Worm (Caenorhabditis elegans) whole organism, late embryonic: ENCODE data around the gene W09D6.4.
A peak's percentile ranks its signal among the peaks of the same experiment; 100 is the strongest.

Experiments used
- F13H6.1 ChIP-seq: sonication (generic microtip); optimal IDR thresholded peaks from 2 replicates; lab custom pipeline; 2016; ENCODE audit warnings: missing genetic modification characterization, missing compliant biosample characterization
- K02D7.2 ChIP-seq: sonication (generic microtip); optimal IDR thresholded peaks from 2 replicates; lab custom pipeline; 2017; ENCODE audit warnings: mild to moderate bottlenecking, missing genetic modification characterization, missing compliant biosample characterization
- ahr-1 ChIP-seq: sonication (generic microtip); optimal IDR thresholded peaks from 2 replicates; lab custom pipeline; 2016; ENCODE audit warnings: missing genetic modification characterization, missing compliant biosample characterization
- ceh-18 ChIP-seq: sonication (generic microtip); optimal IDR thresholded peaks from 2 replicates; lab custom pipeline; 2016; ENCODE audit warnings: missing genetic modification characterization, missing compliant biosample characterization
- ceh-2 ChIP-seq: sonication (generic microtip); optimal IDR thresholded peaks from 2 replicates; lab custom pipeline; 2016; ENCODE audit warnings: missing genotype, missing genetic modification characterization, missing compliant biosample characterization
- ceh-22 ChIP-seq: sonication (generic microtip); optimal IDR thresholded peaks from 2 replicates; lab custom pipeline; 2017; ENCODE audit warnings: missing biosample characterization, missing genetic modification characterization
- ceh-24 ChIP-seq: sonication (generic microtip); optimal IDR thresholded peaks from 2 replicates; lab custom pipeline; 2016; ENCODE audit warnings: mild to moderate bottlenecking, missing genetic modification characterization, missing compliant biosample characterization
- ceh-30 ChIP-seq: fragments of 150-350 bp; optimal IDR thresholded peaks from 2 replicates; lab custom pipeline; 2014; ENCODE audit warnings: missing biosample characterization, missing genetic modification characterization
- ceh-31 ChIP-seq: sonication (generic microtip); optimal IDR thresholded peaks from 2 replicates; lab custom pipeline; 2016; ENCODE audit warnings: missing genetic modification characterization, missing compliant biosample characterization
- ceh-48 ChIP-seq: sonication (generic microtip); optimal IDR thresholded peaks from 2 replicates; lab custom pipeline; 2016; ENCODE audit warnings: missing genetic modification characterization, inconsistent platforms, missing compliant biosample characterization
- ceh-6 ChIP-seq: fragments of 200-800 bp; sonication (Bioruptor generic); optimal IDR thresholded peaks from 2 replicates; lab custom pipeline; 2018; ENCODE audit warnings: mild to moderate bottlenecking, missing genetic modification characterization, missing compliant biosample characterization
- ceh-9 ChIP-seq: sonication (generic microtip); optimal IDR thresholded peaks from 2 replicates; lab custom pipeline; 2016; ENCODE audit warnings: mild to moderate bottlenecking, missing genetic modification characterization, inconsistent platforms, missing compliant biosample characterization
- dve-1 ChIP-seq: sonication (generic microtip); optimal IDR thresholded peaks from 2 replicates; lab custom pipeline; 2017; ENCODE audit warnings: antibody characterized with exemption, mild to moderate bottlenecking, missing genetic modification characterization, missing compliant biosample characterization
- eyg-1 ChIP-seq: sonication (generic microtip); optimal IDR thresholded peaks from 2 replicates; lab custom pipeline; 2016; ENCODE audit warnings: missing genotype, missing genetic modification characterization, missing compliant biosample characterization
- fax-1 ChIP-seq: sonication (generic microtip); optimal IDR thresholded peaks from 2 replicates; lab custom pipeline; 2016; ENCODE audit warnings: missing genotype, missing genetic modification characterization, missing compliant biosample characterization
- fkh-10 ChIP-seq: fragments of 150-350 bp; optimal IDR thresholded peaks from 2 replicates; lab custom pipeline; 2014; ENCODE audit warnings: missing biosample characterization, missing genetic modification reagents, missing genetic modification characterization
- hlh-13 ChIP-seq: fragments of 200-800 bp; sonication (Bioruptor generic); optimal IDR thresholded peaks from 2 replicates; lab custom pipeline; 2018; ENCODE audit warnings: mild to moderate bottlenecking, missing genetic modification characterization, missing compliant biosample characterization
- hlh-6 ChIP-seq: sonication (generic microtip); optimal IDR thresholded peaks from 2 replicates; lab custom pipeline; 2016; ENCODE audit warnings: missing genotype, missing genetic modification characterization, missing compliant biosample characterization
- hlh-8 ChIP-seq: sonication (generic microtip); optimal IDR thresholded peaks from 2 replicates; lab custom pipeline; 2016; ENCODE audit warnings: missing genotype, missing genetic modification characterization, missing compliant biosample characterization
- madf-2 ChIP-seq: sonication (generic microtip); optimal IDR thresholded peaks from 2 replicates; lab custom pipeline; 2017; ENCODE audit warnings: missing genetic modification characterization, missing compliant biosample characterization
- mec-3 ChIP-seq: sonication (generic microtip); optimal IDR thresholded peaks from 2 replicates; lab custom pipeline; 2016; ENCODE audit warnings: borderline replicate concordance, missing genetic modification characterization, missing compliant biosample characterization
- nfya-1 ChIP-seq: sonication (generic microtip); optimal IDR thresholded peaks from 2 replicates; lab custom pipeline; 2017; ENCODE audit warnings: missing genetic modification characterization, mild to moderate bottlenecking, missing compliant biosample characterization, antibody characterized with exemption, moderate library complexity
- npax-4 ChIP-seq: sonication (generic microtip); optimal IDR thresholded peaks from 2 replicates; lab custom pipeline; 2016; ENCODE audit warnings: missing genetic modification characterization, missing compliant biosample characterization
- odd-2 ChIP-seq: sonication (generic microtip); optimal IDR thresholded peaks from 2 replicates; lab custom pipeline; 2017; ENCODE audit warnings: antibody characterized with exemption, mild to moderate bottlenecking, missing genetic modification characterization, missing compliant biosample characterization
- pax-1 ChIP-seq: fragments of 150-350 bp; optimal IDR thresholded peaks from 2 replicates; lab custom pipeline; 2014; ENCODE audit warnings: missing biosample characterization, missing genetic modification characterization
- pha-2 ChIP-seq: sonication (generic microtip); optimal IDR thresholded peaks from 2 replicates; lab custom pipeline; 2017; ENCODE audit warnings: mild to moderate bottlenecking, missing genetic modification characterization, missing compliant biosample characterization
- pha-4 ChIP-seq: fragments of 150-350 bp; optimal IDR thresholded peaks from 2 replicates; lab custom pipeline; 2018; ENCODE audit warnings: missing biosample characterization, missing genetic modification reagents, missing genetic modification characterization
- pqm-1 ChIP-seq: sonication (generic microtip); optimal IDR thresholded peaks from 2 replicates; lab custom pipeline; 2016; ENCODE audit warnings: missing genetic modification characterization, missing compliant biosample characterization
- pros-1 ChIP-seq: fragments of 150-350 bp; optimal IDR thresholded peaks from 2 replicates; lab custom pipeline; 2014; ENCODE audit warnings: missing biosample characterization, missing genetic modification reagents, missing genetic modification characterization
- ref-2 ChIP-seq: sonication (generic microtip); optimal IDR thresholded peaks from 2 replicates; lab custom pipeline; 2016; ENCODE audit warnings: missing genetic modification characterization, missing compliant biosample characterization
- sdc-2 ChIP-seq: sonication (generic microtip); optimal IDR thresholded peaks from 2 replicates; lab custom pipeline; 2016; ENCODE audit warnings: missing genotype, missing genetic modification characterization, missing compliant biosample characterization
- sox-4 ChIP-seq: sonication (generic microtip); optimal IDR thresholded peaks from 2 replicates; lab custom pipeline; 2017; ENCODE audit warnings: mild to moderate bottlenecking, missing genetic modification characterization, inconsistent platforms, missing compliant biosample characterization
- syd-9 ChIP-seq: sonication (generic microtip); optimal IDR thresholded peaks from 2 replicates; lab custom pipeline; 2016; ENCODE audit warnings: mild to moderate bottlenecking, missing genetic modification characterization, moderate library complexity, missing compliant biosample characterization
- tbx-2 ChIP-seq: sonication (generic microtip); optimal IDR thresholded peaks from 2 replicates; lab custom pipeline; 2016; ENCODE audit warnings: missing genetic modification characterization, missing compliant biosample characterization
- tbx-7 ChIP-seq: sonication (generic microtip); optimal IDR thresholded peaks from 2 replicates; lab custom pipeline; 2016; ENCODE audit warnings: missing genotype, missing genetic modification characterization, missing compliant biosample characterization
- unc-42 ChIP-seq: sonication (generic microtip); optimal IDR thresholded peaks from 2 replicates; lab custom pipeline; 2016; ENCODE audit warnings: missing genotype, missing genetic modification characterization, missing compliant biosample characterization
- unc-55 ChIP-seq: sonication (generic microtip); optimal IDR thresholded peaks from 2 replicates; lab custom pipeline; 2017; ENCODE audit warnings: missing biosample characterization, missing genetic modification reagents, missing genetic modification characterization

W09D6.4 gene

ce11 chrIII:11039250-11039649 is 40.3 kb upstream of the W09D6.4 start:
- TF ChIP-seq ceh-2 (tag; lab: Kevin White, UChicago) (no peak), pax-1 (tag; lab: Kevin White, UChicago) (no peak), unc-42 (tag; lab: Kevin White, UChicago) (peak; percentile 26), tbx-2 (tag; lab: Kevin White, UChicago) (peak; percentile 25), nfya-1 (peak; percentile 30), ceh-31 (tag; lab: Kevin White, UChicago) (peak; percentile 5)

ce11 chrIII:11040606-11041005 is 38.9 kb upstream of the W09D6.4 start:
- TF ChIP-seq hlh-13 (GFP tag; lab: Kevin White, UChicago) (no peak), ceh-18 (tag; lab: Kevin White, UChicago) (no peak), madf-2 (tag; lab: Kevin White, UChicago) (no peak), hlh-6 (tag; lab: Kevin White, UChicago) (no peak), ceh-31 (tag; lab: Kevin White, UChicago) (no peak), pqm-1 (tag; lab: Kevin White, UChicago) (no peak), npax-4 (tag; lab: Kevin White, UChicago) (no peak), ceh-24 (no peak), ref-2 (tag; lab: Kevin White, UChicago) (no peak), pros-1 (tag; lab: Kevin White, UChicago) (no peak), F13H6.1 (tag; lab: Kevin White, UChicago) (no peak), ceh-30 (tag; lab: Kevin White, UChicago) (no peak)

DNA sequence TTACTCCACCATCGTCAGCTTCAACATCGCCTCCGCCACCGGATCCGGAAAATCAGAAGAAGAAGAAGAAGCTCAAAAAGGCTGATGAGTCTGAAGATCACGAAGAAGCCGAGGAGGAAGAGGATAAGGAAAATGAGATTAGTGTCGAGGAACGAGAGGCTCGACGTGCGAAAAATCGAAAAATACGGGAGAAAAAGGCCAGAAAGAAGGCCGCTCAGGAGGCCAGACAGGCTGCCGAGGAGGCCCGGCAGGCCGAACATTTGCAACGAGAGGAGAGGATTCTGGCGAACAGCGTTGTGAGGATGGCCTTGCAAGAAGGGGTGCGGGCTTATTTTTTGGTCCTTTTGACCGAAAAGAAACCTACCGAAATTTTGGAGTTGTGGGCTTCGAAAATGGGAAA is 34.3 kb upstream of the W09D6.4 start:
- TF ChIP-seq syd-9 (tag; lab: Kevin White, UChicago) (no peak), ahr-1 (tag; lab: Kevin White, UChicago) (no peak), ref-2 (tag; lab: Kevin White, UChicago) (no peak), pha-4 (no peak), unc-42 (tag; lab: Kevin White, UChicago) (no peak), ceh-2 (tag; lab: Kevin White, UChicago) (no peak), ceh-48 (tag; lab: Kevin White, UChicago) (no peak)
- TF ChIP-seq, all 69 proteins: peak for 0

ce11 chrIII:11046549-11046948 is 33.0 kb upstream of the W09D6.4 start:
- TF ChIP-seq K02D7.2 (tag; lab: Kevin White, UChicago) = no peak
- no peak for TF ChIP-seq unc-55 (GFP tag; lab: Kevin White, UChicago)
- no peak for TF ChIP-seq pha-2 (tag; lab: Kevin White, UChicago)
- TF ChIP-seq dve-1 (tag; lab: Kevin White, UChicago) = no peak
- no peak for TF ChIP-seq odd-2
- no peak for TF ChIP-seq tbx-7 (tag; lab: Kevin White, UChicago)
- TF ChIP-seq ceh-6 (GFP tag; lab: Kevin White, UChicago) = no peak
- TF ChIP-seq mec-3 (tag; lab: Kevin White, UChicago) = no peak
- TF ChIP-seq F13H6.1 (tag; lab: Kevin White, UChicago) = no peak

DNA sequence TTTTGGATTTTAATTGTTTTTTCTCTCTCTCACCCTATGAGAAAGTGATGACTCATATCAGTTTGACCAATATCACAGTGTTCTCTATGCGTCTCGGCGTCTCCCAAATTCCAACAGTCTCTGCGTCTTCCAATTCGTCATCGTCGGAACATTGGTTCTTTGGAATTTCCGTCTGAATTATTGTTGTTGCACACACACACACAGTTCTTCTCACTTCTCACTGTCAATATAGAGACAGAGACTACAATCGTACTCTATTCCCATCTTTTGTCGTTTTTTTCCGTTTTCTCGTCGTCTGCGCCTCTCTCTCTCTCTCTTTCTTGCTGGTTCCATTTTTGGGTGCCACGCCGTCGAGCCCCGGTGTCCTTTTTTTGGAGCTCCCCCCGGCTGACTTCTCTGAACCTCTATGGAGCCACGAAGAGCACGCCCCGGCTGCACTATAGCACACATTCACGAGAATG is 28.9 kb upstream of the W09D6.4 start:
- no peak for TF ChIP-seq ceh-18 (tag; lab: Kevin White, UChicago)

DNA sequence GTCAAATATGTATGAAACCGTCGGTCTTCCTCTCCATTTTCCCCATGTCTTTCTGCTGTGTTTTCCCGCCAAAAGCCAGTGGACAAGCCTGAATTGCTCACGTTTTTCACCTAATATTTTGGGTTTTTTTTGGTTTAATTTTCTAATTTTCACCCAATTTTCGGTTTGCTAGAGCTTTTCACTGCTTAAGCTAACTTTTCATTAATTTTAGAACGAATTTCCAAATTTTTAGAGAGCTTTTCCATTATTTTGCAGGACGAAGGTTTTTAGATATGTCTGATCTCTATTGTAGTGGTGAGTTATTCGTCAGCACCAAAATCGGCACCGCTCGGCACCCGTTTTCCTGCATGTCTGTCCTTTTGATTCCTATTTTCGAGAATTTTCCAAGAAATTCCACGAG is 25.9 kb upstream of the W09D6.4 start:
- TF ChIP-seq fax-1 (tag; lab: Kevin White, UChicago) (no peak), sox-4 (tag; lab: Kevin White, UChicago) (no peak), fkh-10 (no peak), odd-2 (no peak), ceh-22 (no peak), eyg-1 (no peak), sdc-2 (tag; lab: Kevin White, UChicago) (no peak), dve-1 (tag; lab: Kevin White, UChicago) (no peak), hlh-8 (tag; lab: Kevin White, UChicago) (no peak), ceh-9 (tag; lab: Kevin White, UChicago) (no peak), hlh-13 (GFP tag; lab: Kevin White, UChicago) (no peak), madf-2 (tag; lab: Kevin White, UChicago) (no peak)
